Fruit fly (Drosophila melanogaster): ENCODE results near the gene CG5281.

The CG5281 gene

DNA sequence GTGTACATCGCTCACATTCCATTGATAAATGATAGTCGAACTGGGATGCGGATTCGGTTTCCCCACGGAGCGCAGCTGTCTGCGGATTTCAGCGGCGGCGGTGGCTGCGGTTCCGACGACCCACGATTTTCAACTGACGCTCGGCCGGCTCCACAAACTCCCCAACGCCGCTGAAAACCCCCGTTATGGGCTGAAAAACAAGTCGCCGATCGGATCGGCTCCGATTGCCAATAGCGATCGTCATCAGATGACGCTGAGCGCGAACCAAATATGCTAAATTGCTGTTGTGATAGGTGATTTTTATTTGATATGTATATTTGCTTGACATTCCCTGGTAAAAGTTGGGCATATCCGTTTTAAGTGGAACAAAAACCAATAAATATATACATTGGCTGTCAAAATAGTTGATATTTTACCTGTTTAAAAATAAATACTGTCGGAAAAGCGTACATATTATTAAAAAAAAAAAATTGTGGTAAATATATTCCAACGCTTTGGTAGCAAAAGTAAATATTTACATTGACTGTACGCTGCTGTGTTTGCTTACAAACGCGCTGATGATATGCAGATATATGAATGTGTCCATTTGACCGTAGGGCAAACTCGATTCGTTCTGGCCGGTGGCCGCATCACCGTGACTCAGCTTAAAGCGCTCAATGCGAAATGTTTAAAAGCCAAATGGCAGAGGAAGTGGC lies 18.7 kb downstream of the CG5281 start (continued):
- TF ChIP-seq lola (GFP tag; optimal IDR thresholded peaks at IDR 0.05), result no peak
- peak; percentile 30; the same call in 1 of the 2 replicates for TF ChIP-seq Poxn (GFP tag; IDR thresholded peaks at IDR 0.05)
- peak; percentile 63 for TF ChIP-seq Sox102F (GFP tag; optimal IDR thresholded peaks at IDR 0.05)
- no peak for TF ChIP-seq cad (GFP tag; optimal IDR thresholded peaks at IDR 0.05)
- no peak for TF ChIP-seq otp (GFP tag; IDR thresholded peaks at IDR 0.05)
- peak; percentile 66 for TF ChIP-seq fd3F (GFP tag; optimal IDR thresholded peaks at IDR 0.05)
- no peak for TF ChIP-seq gcm (GFP tag; optimal IDR thresholded peaks at IDR 0.05)
- TF ChIP-seq Oli (tag; optimal IDR thresholded peaks at IDR 0.05), result peak; percentile 61
- TF ChIP-seq gce (GFP tag; IDR thresholded peaks at IDR 0.05), result no peak
- TF ChIP-seq CG14441 (GFP tag; IDR thresholded peaks at IDR 0.05), result peak; percentile 71
- TF ChIP-seq wor (GFP tag; IDR thresholded peaks at IDR 0.05), result no peak
- peak; percentile 49 for TF ChIP-seq CG15011 (GFP tag; optimal IDR thresholded peaks at IDR 0.05)
- TF ChIP-seq CG30403 (GFP tag; optimal IDR thresholded peaks at IDR 0.05), result peak; percentile 76
- no peak for TF ChIP-seq CG15479 (GFP tag; optimal IDR thresholded peaks at IDR 0.05)
- TF ChIP-seq dmrt99B (tag; optimal IDR thresholded peaks at IDR 0.05), result peak; percentile 74
- TF ChIP-seq zf30C (GFP tag; optimal IDR thresholded peaks at IDR 0.05), result no peak
- TF ChIP-seq grn (GFP tag; optimal IDR thresholded peaks at IDR 0.05), result no peak
- TF ChIP-seq CG11560 (tag; IDR thresholded peaks at IDR 0.05), result peak; percentile 41; the same call in 1 of the 3 replicates
- no peak for TF ChIP-seq YL-1 (GFP tag; optimal IDR thresholded peaks at IDR 0.05)
- TF ChIP-seq Doc3 (GFP tag; IDR thresholded peaks at IDR 0.05; ENCODE audit: partially characterized antibody), result no peak
- peak; percentile 74 for TF ChIP-seq HLH54F (GFP tag; optimal IDR thresholded peaks at IDR 0.05)
- peak; percentile 20 for TF ChIP-seq CG18011 (GFP tag; optimal IDR thresholded peaks at IDR 0.05)
- no peak for TF ChIP-seq CG30020 (tag; optimal IDR thresholded peaks at IDR 0.05)
- TF ChIP-seq CG12744 (GFP tag; optimal IDR thresholded peaks at IDR 0.05), result peak; percentile 33
- no peak for TF ChIP-seq CG5180 (GFP tag; optimal IDR thresholded peaks at IDR 0.05)
- TF ChIP-seq lbe (GFP tag; optimal IDR thresholded peaks at IDR 0.05), result peak; percentile 18
- TF ChIP-seq CG15514 (GFP tag; optimal IDR thresholded peaks at IDR 0.05), result peak; percentile 40
- peak; percentile 63 for TF ChIP-seq PHDP (tag; optimal IDR thresholded peaks at IDR 0.05)
- TF ChIP-seq dysf (GFP tag; IDR thresholded peaks at IDR 0.05), result peak; percentile 77
- no peak for TF ChIP-seq MESR4 (GFP tag; optimal IDR thresholded peaks at IDR 0.05)
- peak; percentile 81; the same call in 2 of the 3 replicates for TF ChIP-seq Dbx (GFP tag; IDR thresholded peaks at IDR 0.05)
- peak; percentile 38 for TF ChIP-seq slou (GFP tag; optimal IDR thresholded peaks at IDR 0.05)
- TF ChIP-seq Mes4 (GFP tag; optimal IDR thresholded peaks at IDR 0.05), result no peak
- TF ChIP-seq CG11085 (GFP tag; IDR thresholded peaks at IDR 0.05), result no peak
- peak; percentile 2 for TF ChIP-seq ab (GFP tag; optimal IDR thresholded peaks at IDR 0.05)
- 0 out of 2 replicates have a peak, but pooled peaks have one; percentile 31 for TF ChIP-seq H2.0 (GFP tag; IDR thresholded peaks at IDR 0.05)
- TF ChIP-seq CG8924 (tag; optimal IDR thresholded peaks at IDR 0.05), result peak; percentile 46
- TF ChIP-seq ems (GFP tag; optimal IDR thresholded peaks at IDR 0.05), result peak; percentile 10
- peak; percentile 91 for TF ChIP-seq CG2120 (GFP tag; optimal IDR thresholded peaks at IDR 0.05)
- TF ChIP-seq CG11247 (GFP tag; IDR thresholded peaks at IDR 0.05), result peak; percentile 50; the same call in 1 of the 2 replicates
- peak; percentile 53; the same call in 2 of the 4 replicates for TF ChIP-seq Gug (GFP tag; IDR thresholded peaks at IDR 0.05)
- 0 out of 2 replicates have a peak, but pooled peaks have one; percentile 31 for TF ChIP-seq vvl (GFP tag; IDR thresholded peaks at IDR 0.05)
- TF ChIP-seq CG7372 (GFP tag; IDR thresholded peaks at IDR 0.05), result peak; percentile 64
- no peak for TF ChIP-seq CG12299 (tag; optimal IDR thresholded peaks at IDR 0.05)
- peak; percentile 52 for TF ChIP-seq esg (GFP tag; conservative IDR thresholded peaks at IDR 0.05)
- peak; percentile 55 for TF ChIP-seq kay (GFP tag; optimal IDR thresholded peaks at IDR 0.05)
- TF ChIP-seq CkIIα-i1 (GFP tag; IDR thresholded peaks at IDR 0.05), result no peak
- no peak for TF ChIP-seq mirr (GFP tag; optimal IDR thresholded peaks at IDR 0.05)
- no peak for TF ChIP-seq CG11696 (GFP tag; IDR thresholded peaks at IDR 0.05)
- TF ChIP-seq CG10274 (GFP tag; optimal IDR thresholded peaks at IDR 0.05), result peak; percentile 97

Data from whole organism, embryonic.